Fruit fly (Drosophila melanogaster) whole organism, embryonic: ENCODE measurements around the gene CG17930.
A peak's percentile ranks its signal among the peaks of the same experiment; 100 is the strongest.

Source experiments
- Bteb2 ChIP-seq: fragments of 200-800 bp; sonication (Bioruptor generic); optimal IDR thresholded peaks from 2 replicates; lab custom pipeline; 2016; ENCODE audit warnings: missing biosample characterization, missing genetic modification characterization
- CG10543 ChIP-seq: fragments of 200-800 bp; sonication (Bioruptor generic); optimal IDR thresholded peaks from 3 replicates; lab custom pipeline; 2017; ENCODE audit warnings: missing biosample characterization, mild to moderate bottlenecking, missing genetic modification characterization, moderate library complexity
- CG11723 ChIP-seq: fragments of 200-800 bp; sonication (Bioruptor generic); optimal IDR thresholded peaks from 2 replicates; lab custom pipeline; 2017; ENCODE audit warnings: missing biosample characterization, mild to moderate bottlenecking, missing genetic modification characterization
- CG12155 ChIP-seq: fragments of 200-800 bp; sonication (Bioruptor generic); optimal IDR thresholded peaks from 3 replicates; lab custom pipeline; 2016; ENCODE audit warnings: missing biosample characterization, missing genetic modification characterization
- CG12219 ChIP-seq: fragments of 200-800 bp; sonication (Bioruptor generic); optimal IDR thresholded peaks from 3 replicates; lab custom pipeline; 2018; ENCODE audit warnings: missing biosample characterization, mild to moderate bottlenecking, missing genetic modification characterization
- CG12769 ChIP-seq: fragments of 200-800 bp; sonication (Bioruptor generic); optimal IDR thresholded peaks from 2 replicates; lab custom pipeline; 2019; ENCODE audit warnings: missing biosample characterization, mild to moderate bottlenecking, missing genetic modification characterization, moderate library complexity
- CG2199 ChIP-seq: fragments of 200-800 bp; sonication (Bioruptor generic); IDR thresholded peaks from 3 replicates; pipeline ENCODE4 v1.3.6; 2022; ENCODE audit warnings: missing biosample characterization, missing genetic modification characterization
- CG2889 ChIP-seq: fragments of 200-800 bp; sonication (Bioruptor generic); IDR thresholded peaks from 3 replicates; pipeline ENCODE4 v1.3.6; 2022; ENCODE audit warnings: missing biosample characterization, missing genetic modification characterization
- CG3163 ChIP-seq: fragments of 200-800 bp; sonication (Bioruptor generic); optimal IDR thresholded peaks from 3 replicates; lab custom pipeline; 2016; ENCODE audit warnings: missing biosample characterization, missing genetic modification characterization
- CG33213 ChIP-seq: fragments of 200-800 bp; sonication (Bioruptor generic); optimal IDR thresholded peaks from 3 replicates; lab custom pipeline; 2016; ENCODE audit warnings: missing biosample characterization, missing genetic modification characterization
- CG4707 ChIP-seq: fragments of 200-800 bp; sonication (Bioruptor generic); optimal IDR thresholded peaks from 2 replicates; lab custom pipeline; 2018; ENCODE audit warnings: missing biosample characterization, mild to moderate bottlenecking, missing genetic modification characterization, moderate library complexity
- D ChIP-seq, 2 experiments: fragments of 200-800 bp in 1 of 2; fragments of >200 bp in 1 of 2; sonication (Bioruptor generic) in 1 of 2; optimal IDR thresholded peaks; 2 replicates in 1 of 2; 3 replicates in 1 of 2; lab custom pipeline; 2017; ENCODE audit warnings: mild to moderate bottlenecking in 1 of 2, missing biosample characterization in 1 of 2, missing genetic modification characterization in 1 of 2, missing genetic modification reagents in 1 of 2
- D19A ChIP-seq: fragments of 200-800 bp; optimal IDR thresholded peaks from 3 replicates; lab custom pipeline; 2019; ENCODE audit warnings: missing biosample characterization, mild to moderate bottlenecking, missing genetic modification characterization, moderate library complexity
- Deaf1 ChIP-seq: fragments of 200-800 bp; optimal IDR thresholded peaks from 3 replicates; lab custom pipeline; 2019; ENCODE audit warnings: missing biosample characterization, mild to moderate bottlenecking, missing genetic modification characterization, moderate library complexity
- Dll ChIP-seq: fragments of 200-800 bp; sonication (Bioruptor generic); IDR thresholded peaks from 4 replicates; pipeline ENCODE4 v1.3.6; 2022; ENCODE audit warnings: missing biosample characterization, missing genetic modification characterization; ENCODE audit not compliant: partially characterized antibody
- GATAe ChIP-seq: fragments of 200-800 bp; sonication (Bioruptor generic); conservative IDR thresholded peaks from 2 replicates; pipeline ENCODE4 v1.3.6; 2022; ENCODE audit warnings: missing biosample characterization, missing genetic modification characterization
- HLH54F ChIP-seq: fragments of 200-800 bp; sonication (Bioruptor generic); optimal IDR thresholded peaks from 3 replicates; lab custom pipeline; 2016; ENCODE audit warnings: missing biosample characterization, missing genetic modification characterization
- HmgZ ChIP-seq: fragments of 200-800 bp; sonication (Bioruptor generic); optimal IDR thresholded peaks from 2 replicates; lab custom pipeline; 2018; ENCODE audit warnings: missing biosample characterization, mild to moderate bottlenecking, missing genetic modification characterization
- Hmx ChIP-seq: fragments of 200-800 bp; sonication (Bioruptor generic); optimal IDR thresholded peaks from 2 replicates; lab custom pipeline; 2016; ENCODE audit warnings: missing biosample characterization, missing genetic modification characterization
- Hr78 ChIP-seq, 2 experiments: fragments of 200-800 bp in 1 of 2; fragments of >200 bp in 1 of 2; sonication (Bioruptor generic) in 1 of 2; optimal IDR thresholded peaks; 2 replicates each; lab custom pipeline; 2017 to 2019; ENCODE audit warnings: missing biosample characterization in 2 of 2, missing genetic modification characterization in 2 of 2, mild to moderate bottlenecking in 1 of 2, moderate library complexity in 1 of 2
- Nf-YA ChIP-seq: fragments of 200-800 bp; sonication (Bioruptor generic); IDR thresholded peaks from 2 replicates; pipeline ENCODE4 v1.3.6; 2022; ENCODE audit warnings: missing biosample characterization, missing genetic modification characterization
- Nf-YC ChIP-seq: fragments of 200-800 bp; optimal IDR thresholded peaks from 3 replicates; lab custom pipeline; 2019; ENCODE audit warnings: missing biosample characterization, mild to moderate bottlenecking, missing genetic modification characterization, moderate library complexity
- NfI ChIP-seq: fragments of 200-800 bp; sonication (Bioruptor generic); optimal IDR thresholded peaks from 3 replicates; lab custom pipeline; 2018; ENCODE audit warnings: missing biosample characterization, mild to moderate bottlenecking, missing genetic modification characterization, moderate library complexity
- Pdp1 ChIP-seq, 2 experiments: fragments of 200-800 bp; sonication (Bioruptor generic); optimal IDR thresholded peaks; 3 replicates each; lab custom pipeline; 2016; ENCODE audit warnings: missing biosample characterization in 2 of 2, missing genetic modification characterization in 2 of 2, mild to moderate bottlenecking in 1 of 2, moderate library complexity in 1 of 2
- Sox100B ChIP-seq: fragments of 200-800 bp; sonication (Bioruptor generic); optimal IDR thresholded peaks from 3 replicates; lab custom pipeline; 2018; ENCODE audit warnings: missing biosample characterization, mild to moderate bottlenecking, missing genetic modification characterization
- Trl ChIP-seq, 3 experiments: fragments of >200 bp in 2 of 3; fragments of 200-800 bp in 1 of 3; sonication (Bioruptor generic) in 1 of 3; optimal IDR thresholded peaks; 2 replicates in 1 of 3; 3 replicates in 2 of 3; lab custom pipeline; 2016 to 2017; ENCODE audit warnings: missing biosample characterization in 1 of 3, missing genetic modification characterization in 1 of 3
- Vsx1 ChIP-seq: fragments of 200-800 bp; sonication (Bioruptor generic); optimal IDR thresholded peaks from 2 replicates; lab custom pipeline; 2017; ENCODE audit warnings: missing biosample characterization, mild to moderate bottlenecking, missing genetic modification characterization, missing genetic modification reagents
- Xrp1 ChIP-seq: fragments of 200-800 bp; sonication (Bioruptor generic); IDR thresholded peaks from 2 replicates; pipeline ENCODE4 v1.3.6; 2022; ENCODE audit warnings: missing biosample characterization, missing genetic modification characterization
- cg ChIP-seq: fragments of 200-800 bp; sonication (Bioruptor generic); optimal IDR thresholded peaks from 3 replicates; lab custom pipeline; 2019; ENCODE audit warnings: missing biosample characterization, mild to moderate bottlenecking, missing genetic modification characterization, moderate library complexity
- chinmo ChIP-seq: fragments of 200-800 bp; sonication (Bioruptor generic); IDR thresholded peaks from 4 replicates; pipeline ENCODE4 v1.3.6; 2022; ENCODE audit warnings: missing biosample characterization, missing genetic modification characterization; ENCODE audit not compliant: partially characterized antibody
- ci ChIP-seq: fragments of 200-800 bp; sonication (Bioruptor generic); IDR thresholded peaks from 3 replicates; pipeline ENCODE4 v1.3.6; 2022; ENCODE audit warnings: missing biosample characterization, missing genetic modification characterization
- crc ChIP-seq: fragments of 200-800 bp; sonication (Bioruptor generic); optimal IDR thresholded peaks from 2 replicates; lab custom pipeline; 2016; ENCODE audit warnings: missing biosample characterization, missing genetic modification characterization
- crol ChIP-seq: fragments of 200-800 bp; sonication (Bioruptor generic); IDR thresholded peaks from 2 replicates; pipeline ENCODE4 v1.3.6; 2022; ENCODE audit warnings: missing biosample characterization, missing genetic modification characterization
- danr ChIP-seq: fragments of 200-800 bp; sonication (Bioruptor generic); IDR thresholded peaks from 2 replicates; pipeline ENCODE4 v1.3.6; 2022; ENCODE audit warnings: missing biosample characterization, missing genetic modification characterization
- exex ChIP-seq: fragments of 200-800 bp; sonication (Bioruptor generic); optimal IDR thresholded peaks from 4 replicates; lab custom pipeline; 2018; ENCODE audit warnings: missing biosample characterization, mild to moderate bottlenecking, missing genetic modification characterization, moderate library complexity
- ftz-f1 ChIP-seq: fragments of 200-800 bp; sonication (Bioruptor generic); optimal IDR thresholded peaks from 2 replicates; lab custom pipeline; 2016; ENCODE audit warnings: missing biosample characterization, missing genetic modification characterization
- grn ChIP-seq: fragments of 200-800 bp; sonication (Bioruptor generic); optimal IDR thresholded peaks from 3 replicates; lab custom pipeline; 2017; ENCODE audit warnings: missing biosample characterization, missing genetic modification characterization
- jumu ChIP-seq: fragments of 200-800 bp; sonication (Bioruptor generic); optimal IDR thresholded peaks from 3 replicates; lab custom pipeline; 2016; ENCODE audit warnings: missing biosample characterization, missing genetic modification characterization
- kni ChIP-seq: fragments of 200-800 bp; sonication (Bioruptor generic); optimal IDR thresholded peaks from 3 replicates; lab custom pipeline; 2017; ENCODE audit warnings: mild to moderate bottlenecking, missing biosample characterization, missing genetic modification reagents, missing genetic modification characterization
- mirr ChIP-seq: fragments of 200-800 bp; sonication (Bioruptor generic); optimal IDR thresholded peaks from 3 replicates; lab custom pipeline; 2018; ENCODE audit warnings: missing biosample characterization, mild to moderate bottlenecking, missing genetic modification characterization
- phol ChIP-seq: fragments of 200-800 bp; sonication (Bioruptor generic); optimal IDR thresholded peaks from 3 replicates; lab custom pipeline; 2018; ENCODE audit warnings: missing biosample characterization, mild to moderate bottlenecking, missing genetic modification characterization, moderate library complexity
- pros ChIP-seq: fragments of 200-800 bp; sonication (Bioruptor generic); optimal IDR thresholded peaks from 3 replicates; lab custom pipeline; 2019; ENCODE audit warnings: missing biosample characterization, mild to moderate bottlenecking, missing genetic modification characterization, moderate library complexity
- sens ChIP-seq: fragments of 200-800 bp; sonication (Bioruptor generic); peaks from one replicate; lab custom pipeline; 2016; ENCODE audit warnings: missing biosample characterization, missing genetic modification characterization
- stwl ChIP-seq: fragments of 200-800 bp; sonication (Bioruptor generic); optimal IDR thresholded peaks from 3 replicates; lab custom pipeline; 2018; ENCODE audit warnings: missing biosample characterization, mild to moderate bottlenecking, missing genetic modification characterization, moderate library complexity
- sug ChIP-seq: fragments of 200-800 bp; optimal IDR thresholded peaks from 2 replicates; lab custom pipeline; 2019; ENCODE audit warnings: missing biosample characterization, mild to moderate bottlenecking, missing genetic modification characterization, moderate library complexity
- z ChIP-seq: fragments of 200-800 bp; sonication (Bioruptor generic); IDR thresholded peaks from 3 replicates; pipeline ENCODE4 v1.3.6; 2022; ENCODE audit warnings: missing biosample characterization, missing genetic modification characterization

The CG17930 gene

dm6 chr3R:16284481-16284880 lies 43.2 kb upstream of the CG17930 start:
- 0 out of 2 replicates have a peak, but pooled peaks have one; percentile 7 for TF ChIP-seq Xrp1 (GFP tag; lab: Robert Waterston, UW)
- peak; percentile 3 for TF ChIP-seq phol
- TF ChIP-seq sens (GFP tag; lab: Kevin White, UChicago), result peak; percentile 60
- no peak for TF ChIP-seq D (optimal IDR thresholded peaks at IDR 0.05; lab: Kevin White, UChicago)
- peak; percentile 11 for TF ChIP-seq D (GFP tag; optimal IDR thresholded peaks at IDR 0.05; lab: Kevin White, UChicago)
- TF ChIP-seq Hmx (GFP tag; lab: Kevin White, UChicago), result no peak
- peak; percentile 61 for TF ChIP-seq D19A
- TF ChIP-seq CG12219 (GFP tag; lab: Kevin White, UChicago), result no peak

- TF ChIP-seq exex (peak; percentile 38), Pdp1 (GFP tag; optimal IDR thresholded peaks at IDR 0.05; lab: Kevin White, UChicago) (peak in 1 of 2 experiments; percentile 9), z (GFP tag; lab: Robert Waterston, UW) (peak; percentile 95), CG10543 (GFP tag; lab: Kevin White, UChicago) (no peak), HLH54F (no peak), CG3163 (GFP tag; lab: Kevin White, UChicago) (peak; percentile 8), CG33213 (GFP tag; lab: Kevin White, UChicago) (no peak), grn (peak; percentile 50), CG2889 (no peak), chinmo (GFP tag; lab: Robert Waterston, UW) (0 out of 4 replicates have a peak, but pooled peaks have one; percentile 63), sug (peak; percentile 40), Sox100B (no peak), cg (GFP tag; lab: Kevin White, UChicago) (peak; percentile 90), CG2199 (GFP tag; lab: Robert Waterston, UW) (0 out of 3 replicates have a peak, but pooled peaks have one; percentile 41), CG12155 (GFP tag; lab: Kevin White, UChicago) (peak; percentile 78), ci (peak; percentile 52; the same call in 2 of the 3 replicates), ftz-f1 (no peak), HmgZ (tag; lab: Kevin White, UChicago) (peak; percentile 8), CG12769 (tag; lab: Kevin White, UChicago) (peak; percentile 27), mirr (GFP tag; lab: Kevin White, UChicago) (peak; percentile 39), crc (GFP tag; lab: Kevin White, UChicago) (no peak), crol (GFP tag; lab: Robert Waterston, UW) (peak; percentile 71), stwl (tag; lab: Kevin White, UChicago) (peak; percentile 3), jumu (GFP tag; lab: Kevin White, UChicago) (no peak), pros (GFP tag; lab: Kevin White, UChicago) (peak; percentile 55), NfI (GFP tag; lab: Kevin White, UChicago) (no peak), Deaf1 (tag; lab: Kevin White, UChicago) (no peak), Nf-YA (GFP tag; lab: Robert Waterston, UW) (0 out of 2 replicates have a peak, but pooled peaks have one; percentile 29), Hr78 (GFP tag; optimal IDR thresholded peaks at IDR 0.05; lab: Kevin White, UChicago) (peak in 1 of 2 experiments; percentile 97), CG4707 (GFP tag; lab: Kevin White, UChicago) (peak; percentile 26), Trl (optimal IDR thresholded peaks at IDR 0.05; lab: Kevin White, UChicago) (peak; percentile 54 to 58), Trl (GFP tag; optimal IDR thresholded peaks at IDR 0.05; lab: Kevin White, UChicago) (no peak), Vsx1 (peak; percentile 76), Bteb2 (no peak), Nf-YC (tag; lab: Kevin White, UChicago) (no peak), CG11723 (GFP tag; lab: Kevin White, UChicago) (no peak), Dll (0 out of 4 replicates have a peak, but pooled peaks have one; percentile 15), kni (peak; percentile 9), GATAe (GFP tag; lab: Robert Waterston, UW) (peak; percentile 54), danr (no peak)
Observed at dm6 chr3R:16284901-16285300, 42.7 kb upstream of the CG17930 start.
